Fruit fly (Drosophila melanogaster) whole organism, embryonic: ENCODE data around the gene Tmep.

Experiments used
- ATbp ChIP-seq: fragments of 200-800 bp; sonication (Bioruptor generic); optimal IDR thresholded peaks from 2 replicates; lab custom pipeline; 2017; ENCODE audit warnings: missing biosample characterization, mild to moderate bottlenecking, missing genetic modification characterization, missing genetic modification reagents
- B-H2 ChIP-seq: fragments of 200-800 bp; sonication (Bioruptor generic); optimal IDR thresholded peaks from 2 replicates; lab custom pipeline; 2018; ENCODE audit warnings: missing biosample characterization, mild to moderate bottlenecking, missing genetic modification characterization
- CG10209 ChIP-seq: fragments of 200-800 bp; sonication (Bioruptor generic); optimal IDR thresholded peaks from 3 replicates; lab custom pipeline; 2017; ENCODE audit warnings: missing biosample characterization, mild to moderate bottlenecking, missing genetic modification characterization, missing genetic modification reagents
- CG11560 ChIP-seq: fragments of 200-800 bp; sonication (Bioruptor generic); IDR thresholded peaks from 3 replicates; pipeline ENCODE4 v1.3.6; 2022; ENCODE audit warnings: missing biosample characterization, missing genetic modification characterization
- CG12236 ChIP-seq: fragments of 200-800 bp; sonication (Bioruptor generic); optimal IDR thresholded peaks from 2 replicates; lab custom pipeline; 2016; ENCODE audit warnings: missing biosample characterization, missing genetic modification characterization
- CG12659 ChIP-seq: fragments of 200-800 bp; sonication (Bioruptor generic); optimal IDR thresholded peaks from 3 replicates; lab custom pipeline; 2017; ENCODE audit warnings: mild to moderate bottlenecking, missing biosample characterization, missing genetic modification reagents, missing genetic modification characterization
- CG12744 ChIP-seq: fragments of 200-800 bp; sonication (Bioruptor generic); optimal IDR thresholded peaks from 2 replicates; lab custom pipeline; 2016; ENCODE audit warnings: missing biosample characterization, missing genetic modification characterization
- CG13296 ChIP-seq: fragments of 200-800 bp; sonication (Bioruptor generic); optimal IDR thresholded peaks from 3 replicates; lab custom pipeline; 2018; ENCODE audit warnings: missing biosample characterization, mild to moderate bottlenecking, missing genetic modification characterization
- CG14710 ChIP-seq: fragments of 200-800 bp; sonication (Bioruptor generic); optimal IDR thresholded peaks from 3 replicates; lab custom pipeline; 2019; ENCODE audit warnings: missing biosample characterization, mild to moderate bottlenecking, missing genetic modification characterization, moderate library complexity
- CG1602 ChIP-seq: fragments of 200-800 bp; sonication (Bioruptor generic); optimal IDR thresholded peaks from 3 replicates; lab custom pipeline; 2016; ENCODE audit warnings: missing biosample characterization, missing genetic modification characterization
- CG16815 ChIP-seq: fragments of 200-800 bp; sonication (Bioruptor generic); optimal IDR thresholded peaks from 3 replicates; lab custom pipeline; 2017; ENCODE audit warnings: missing biosample characterization, mild to moderate bottlenecking, missing genetic modification characterization
- CG17361 ChIP-seq: fragments of 200-800 bp; sonication (Bioruptor generic); IDR thresholded peaks from 3 replicates; pipeline ENCODE4 v1.3.6; 2022; ENCODE audit warnings: missing biosample characterization, missing genetic modification characterization
- CG17385 ChIP-seq: fragments of 200-800 bp; sonication (Bioruptor generic); optimal IDR thresholded peaks from 3 replicates; lab custom pipeline; 2018; ENCODE audit warnings: missing biosample characterization, mild to moderate bottlenecking, missing genetic modification characterization
- CG18764 ChIP-seq: fragments of 200-800 bp; sonication (Bioruptor generic); optimal IDR thresholded peaks from 3 replicates; lab custom pipeline; 2016; ENCODE audit warnings: missing biosample characterization, missing genetic modification characterization
- CG2199 ChIP-seq: fragments of 200-800 bp; sonication (Bioruptor generic); IDR thresholded peaks from 3 replicates; pipeline ENCODE4 v1.3.6; 2022; ENCODE audit warnings: missing biosample characterization, missing genetic modification characterization
- CG30403 ChIP-seq: fragments of 200-800 bp; sonication (Bioruptor generic); optimal IDR thresholded peaks from 3 replicates; lab custom pipeline; 2016; ENCODE audit warnings: missing biosample characterization, missing genetic modification characterization
- CG32767 ChIP-seq: fragments of 200-800 bp; sonication (Bioruptor generic); IDR thresholded peaks from 2 replicates; pipeline ENCODE4 v1.3.6; 2022; ENCODE audit warnings: missing biosample characterization, missing genetic modification characterization
- CG34224 ChIP-seq: fragments of 200-800 bp; sonication (Bioruptor generic); IDR thresholded peaks from 3 replicates; pipeline ENCODE4 v1.3.6; 2022; ENCODE audit warnings: missing biosample characterization, missing genetic modification characterization; ENCODE audit not compliant: partially characterized antibody
- CG4854 ChIP-seq: fragments of 200-800 bp; sonication (Bioruptor generic); optimal IDR thresholded peaks from 2 replicates; lab custom pipeline; 2016; ENCODE audit warnings: missing biosample characterization, missing genetic modification characterization, inconsistent platforms
- CG7372 ChIP-seq: fragments of 200-800 bp; sonication (Bioruptor generic); IDR thresholded peaks from 2 replicates; pipeline ENCODE4 v1.3.6; 2022; ENCODE audit warnings: missing biosample characterization, missing genetic modification characterization
- CG7987 ChIP-seq: fragments of 200-800 bp; sonication (Bioruptor generic); optimal IDR thresholded peaks from 2 replicates; lab custom pipeline; 2018; ENCODE audit warnings: missing biosample characterization, mild to moderate bottlenecking, missing genetic modification characterization, moderate library complexity
- CG8388 ChIP-seq: fragments of 200-800 bp; sonication (Bioruptor generic); optimal IDR thresholded peaks from 2 replicates; lab custom pipeline; 2019; ENCODE audit warnings: missing biosample characterization, mild to moderate bottlenecking, missing genetic modification characterization, moderate library complexity
- CG9437 ChIP-seq: fragments of 200-800 bp; sonication (Bioruptor generic); optimal IDR thresholded peaks from 2 replicates; lab custom pipeline; 2018; ENCODE audit warnings: missing biosample characterization, mild to moderate bottlenecking, missing genetic modification characterization
- CG9609 ChIP-seq: fragments of 200-800 bp; sonication (Bioruptor generic); optimal IDR thresholded peaks from 3 replicates; lab custom pipeline; 2016; ENCODE audit warnings: missing biosample characterization, missing genetic modification characterization
- CG9817 ChIP-seq: fragments of 200-800 bp; sonication (Bioruptor generic); optimal IDR thresholded peaks from 2 replicates; lab custom pipeline; 2018; ENCODE audit warnings: missing biosample characterization, mild to moderate bottlenecking, missing genetic modification characterization, moderate library complexity
- CoRest ChIP-seq: fragments of 200-800 bp; sonication (Bioruptor generic); optimal IDR thresholded peaks from 3 replicates; lab custom pipeline; 2018; ENCODE audit warnings: missing biosample characterization, mild to moderate bottlenecking, missing genetic modification characterization, moderate library complexity
- Dref ChIP-seq: fragments of 200-800 bp; sonication (Bioruptor generic); IDR thresholded peaks from 2 replicates; pipeline ENCODE4 v1.3.6; 2022; ENCODE audit warnings: missing biosample characterization, missing genetic modification characterization
- Fer2 ChIP-seq: fragments of 200-800 bp; sonication (Bioruptor generic); optimal IDR thresholded peaks from 2 replicates; lab custom pipeline; 2018; ENCODE audit warnings: missing biosample characterization, mild to moderate bottlenecking, missing genetic modification characterization, moderate library complexity
- HLH3B ChIP-seq: fragments of 200-800 bp; sonication (Bioruptor generic); IDR thresholded peaks from 2 replicates; pipeline ENCODE4 v1.3.6; 2022; ENCODE audit warnings: missing biosample characterization, missing genetic modification characterization
- Myb ChIP-seq: fragments of 200-800 bp; sonication (Bioruptor generic); optimal IDR thresholded peaks from 2 replicates; lab custom pipeline; 2016; ENCODE audit warnings: missing biosample characterization, missing genetic modification characterization
- Nf-YB ChIP-seq: fragments of 200-800 bp; sonication (Bioruptor generic); optimal IDR thresholded peaks from 3 replicates; lab custom pipeline; 2019; ENCODE audit warnings: missing biosample characterization, mild to moderate bottlenecking, missing genetic modification characterization, moderate library complexity
- Pdp1 ChIP-seq, 2 experiments: fragments of 200-800 bp; sonication (Bioruptor generic); optimal IDR thresholded peaks; 3 replicates each; lab custom pipeline; 2016; ENCODE audit warnings: missing biosample characterization in 2 of 2, missing genetic modification characterization in 2 of 2, mild to moderate bottlenecking in 1 of 2, moderate library complexity in 1 of 2
- Spps ChIP-seq: fragments of 200-800 bp; sonication (Bioruptor generic); optimal IDR thresholded peaks from 2 replicates; lab custom pipeline; 2018; ENCODE audit warnings: missing biosample characterization, mild to moderate bottlenecking, missing genetic modification characterization
- bab2 ChIP-seq: fragments of 200-800 bp; sonication (Bioruptor generic); optimal IDR thresholded peaks from 2 replicates; lab custom pipeline; 2016; ENCODE audit warnings: missing biosample characterization, missing genetic modification characterization
- fd3F ChIP-seq: fragments of 200-800 bp; sonication (Bioruptor generic); optimal IDR thresholded peaks from 2 replicates; lab custom pipeline; 2018; ENCODE audit warnings: missing biosample characterization, mild to moderate bottlenecking, missing genetic modification characterization, moderate library complexity
- grn ChIP-seq: fragments of 200-800 bp; sonication (Bioruptor generic); optimal IDR thresholded peaks from 3 replicates; lab custom pipeline; 2017; ENCODE audit warnings: missing biosample characterization, missing genetic modification characterization
- her ChIP-seq: fragments of 200-800 bp; sonication (Bioruptor generic); optimal IDR thresholded peaks from 2 replicates; lab custom pipeline; 2016; ENCODE audit warnings: missing biosample characterization, missing genetic modification characterization
- jumu ChIP-seq: fragments of 200-800 bp; sonication (Bioruptor generic); optimal IDR thresholded peaks from 3 replicates; lab custom pipeline; 2016; ENCODE audit warnings: missing biosample characterization, missing genetic modification characterization
- kay ChIP-seq: fragments of 200-800 bp; sonication (Bioruptor generic); optimal IDR thresholded peaks from 2 replicates; lab custom pipeline; 2016; ENCODE audit warnings: missing biosample characterization, missing genetic modification characterization
- lab ChIP-seq: fragments of 200-800 bp; sonication (Bioruptor generic); optimal IDR thresholded peaks from 3 replicates; lab custom pipeline; 2017; ENCODE audit warnings: missing biosample characterization, missing genetic modification characterization, mild to moderate bottlenecking, moderate library complexity, missing genetic modification reagents
- mam ChIP-seq: fragments of 200-800 bp; sonication (Bioruptor generic); optimal IDR thresholded peaks from 3 replicates; lab custom pipeline; 2016; ENCODE audit warnings: missing biosample characterization, missing genetic modification characterization
- odd ChIP-seq: fragments of 200-800 bp; sonication (Bioruptor generic); optimal IDR thresholded peaks from 2 replicates; lab custom pipeline; 2017; ENCODE audit warnings: missing biosample characterization, mild to moderate bottlenecking, missing genetic modification characterization
- pita ChIP-seq: fragments of 200-800 bp; sonication (Bioruptor generic); optimal IDR thresholded peaks from 2 replicates; lab custom pipeline; 2017; ENCODE audit warnings: missing biosample characterization, mild to moderate bottlenecking, missing genetic modification characterization
- ro ChIP-seq: fragments of 200-800 bp; sonication (Bioruptor generic); IDR thresholded peaks from 2 replicates; pipeline ENCODE4 v1.3.6; 2022; ENCODE audit warnings: missing biosample characterization, missing genetic modification characterization
- sd ChIP-seq: fragments of 200-800 bp; sonication (Bioruptor generic); optimal IDR thresholded peaks from 3 replicates; lab custom pipeline; 2018; ENCODE audit warnings: missing biosample characterization, mild to moderate bottlenecking, missing genetic modification characterization, moderate library complexity
- sima ChIP-seq: fragments of 200-800 bp; sonication (Bioruptor generic); optimal IDR thresholded peaks from 2 replicates; lab custom pipeline; 2016; ENCODE audit warnings: missing biosample characterization, missing genetic modification characterization
- tup ChIP-seq: fragments of 200-800 bp; sonication (Bioruptor generic); optimal IDR thresholded peaks from 2 replicates; lab custom pipeline; 2016; ENCODE audit warnings: missing biosample characterization, mild to moderate bottlenecking, missing genetic modification characterization, moderate library complexity
- unpg ChIP-seq: fragments of 200-800 bp; sonication (Bioruptor generic); optimal IDR thresholded peaks from 3 replicates; lab custom pipeline; 2018; ENCODE audit warnings: missing biosample characterization, mild to moderate bottlenecking, missing genetic modification characterization, moderate library complexity
- zfh2 ChIP-seq: fragments of 200-800 bp; sonication (Bioruptor generic); optimal IDR thresholded peaks from 2 replicates; lab custom pipeline; 2016; ENCODE audit warnings: missing biosample characterization, missing genetic modification characterization

Tmep gene

DNA sequence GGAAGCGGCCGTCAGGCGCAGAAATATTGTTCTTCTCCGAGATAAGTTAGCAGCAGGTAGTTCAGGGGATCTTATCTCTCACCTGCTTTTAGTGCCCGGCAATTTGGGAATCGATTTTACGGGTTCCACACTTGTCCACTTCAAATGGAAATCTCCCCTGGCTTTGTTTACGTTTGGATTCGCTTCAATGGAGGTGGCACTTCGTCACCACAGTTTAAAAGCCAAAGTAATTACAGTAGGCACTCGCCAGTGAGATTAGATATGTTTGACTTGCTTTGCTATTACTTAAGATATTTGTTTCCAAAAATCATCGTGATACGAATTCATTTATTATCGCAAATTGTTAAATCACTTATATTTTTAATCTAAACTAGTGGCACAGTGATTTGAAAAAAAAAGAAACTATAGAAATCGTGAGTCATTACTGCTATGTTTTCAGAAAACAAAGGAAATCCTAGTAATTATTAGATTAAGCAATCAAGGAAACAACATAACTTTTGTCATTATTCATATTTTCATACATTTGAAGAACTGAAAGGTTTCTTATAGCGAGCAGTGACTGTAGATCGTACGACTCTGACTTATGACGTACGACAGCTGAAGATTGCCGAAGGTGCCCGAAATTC, 20.5 kb upstream of the Tmep start (continued):
- TF ChIP-seq CG10209 (GFP tag; lab: Kevin White, UChicago), result peak; percentile 65
- peak; percentile 6 for TF ChIP-seq B-H2
- peak; percentile 50 for TF ChIP-seq odd (GFP tag; lab: Kevin White, UChicago)
- no peak for TF ChIP-seq CG12744 (GFP tag; lab: Kevin White, UChicago)
- TF ChIP-seq CG17361, result peak; percentile 68
- TF ChIP-seq jumu (GFP tag; lab: Kevin White, UChicago), result no peak
- TF ChIP-seq Pdp1 (GFP tag; optimal IDR thresholded peaks at IDR 0.05; lab: Kevin White, UChicago), result peak; percentile 46 to 59
- TF ChIP-seq CG7987, result no peak
- TF ChIP-seq CG7372 (GFP tag; lab: Robert Waterston, UW), result 0 out of 2 replicates have a peak, but pooled peaks have one; percentile 9
- peak; percentile 48 for TF ChIP-seq fd3F (GFP tag; lab: Kevin White, UChicago)
- no peak for TF ChIP-seq CG11560 (tag; lab: Robert Waterston, UW)
- no peak for TF ChIP-seq Dref (GFP tag; lab: Robert Waterston, UW)
- no peak for TF ChIP-seq pita (GFP tag; lab: Kevin White, UChicago)
- peak; percentile 69 for TF ChIP-seq CG9817 (tag; lab: Kevin White, UChicago)
- TF ChIP-seq CG4854 (GFP tag; lab: Kevin White, UChicago), result peak; percentile 42
- no peak for TF ChIP-seq CG34224
- TF ChIP-seq CG12236 (GFP tag; lab: Kevin White, UChicago), result no peak
- TF ChIP-seq CG2199 (GFP tag; lab: Robert Waterston, UW), result no peak
- peak; percentile 14 for TF ChIP-seq bab2 (GFP tag; lab: Kevin White, UChicago)
- TF ChIP-seq kay, result peak; percentile 49
- TF ChIP-seq unpg, result peak; percentile 50
- TF ChIP-seq CG9437, result peak; percentile 44
- peak; percentile 69 for TF ChIP-seq zfh2 (GFP tag; lab: Kevin White, UChicago)
- TF ChIP-seq her (GFP tag; lab: Kevin White, UChicago), result peak; percentile 38
- peak; percentile 52 for TF ChIP-seq CG12659 (GFP tag; lab: Kevin White, UChicago)
- peak; percentile 15 for TF ChIP-seq CG9609 (GFP tag; lab: Kevin White, UChicago)
- TF ChIP-seq CG13296 (GFP tag; lab: Kevin White, UChicago), result peak; percentile 74
- TF ChIP-seq sd (tag; lab: Kevin White, UChicago), result no peak
- peak; percentile 68 for TF ChIP-seq grn (GFP tag; lab: Kevin White, UChicago)
- peak; percentile 62 for TF ChIP-seq mam (GFP tag; lab: Kevin White, UChicago)
- TF ChIP-seq CG18764 (GFP tag; lab: Kevin White, UChicago), result peak; percentile 22
- TF ChIP-seq Spps (tag; lab: Kevin White, UChicago), result no peak
- peak; percentile 24 for TF ChIP-seq CG14710 (tag; lab: Kevin White, UChicago)
- peak; percentile 80 for TF ChIP-seq CG30403 (GFP tag; lab: Kevin White, UChicago)
- peak; percentile 10 for TF ChIP-seq CG8388 (GFP tag; lab: Kevin White, UChicago)
- TF ChIP-seq tup (GFP tag; lab: Kevin White, UChicago), result no peak
- TF ChIP-seq HLH3B, result 0 out of 2 replicates have a peak, but pooled peaks have one; percentile 37
- TF ChIP-seq CoRest (tag; lab: Kevin White, UChicago), result peak; percentile 70
- TF ChIP-seq CG32767 (GFP tag; lab: Robert Waterston, UW), result no peak
- peak; percentile 70 for TF ChIP-seq CG17385
- peak; percentile 27 for TF ChIP-seq Myb (GFP tag; lab: Kevin White, UChicago)
- TF ChIP-seq ro, result no peak
- TF ChIP-seq CG1602 (GFP tag; lab: Kevin White, UChicago), result peak; percentile 43
- TF ChIP-seq sima (GFP tag; lab: Kevin White, UChicago), result no peak
- peak; percentile 25 for TF ChIP-seq Fer2 (tag; lab: Kevin White, UChicago)
- peak; percentile 20 for TF ChIP-seq Nf-YB (GFP tag; lab: Kevin White, UChicago)
- TF ChIP-seq CG16815 (GFP tag; lab: Kevin White, UChicago), result peak; percentile 41
- TF ChIP-seq lab, result peak; percentile 81
- TF ChIP-seq ATbp, result no peak
